Fruit fly (Drosophila melanogaster) whole organism, embryonic: Measurements from ENCODE around the gene Ns1.

Source experiments
- Atf6 ChIP-seq: fragments of 200-800 bp; sonication (Bioruptor generic); IDR thresholded peaks from 2 replicates; pipeline ENCODE4 v1.3.6; 2022; ENCODE audit warnings: missing biosample characterization, missing genetic modification characterization
- CG14667 ChIP-seq: fragments of 200-800 bp; sonication (Bioruptor generic); IDR thresholded peaks from 2 replicates; pipeline ENCODE4 v1.3.6; 2022; ENCODE audit warnings: missing biosample characterization, missing genetic modification characterization
- CG16815 ChIP-seq: fragments of 200-800 bp; sonication (Bioruptor generic); optimal IDR thresholded peaks from 3 replicates; lab custom pipeline; 2017; ENCODE audit warnings: missing biosample characterization, mild to moderate bottlenecking, missing genetic modification characterization
- CG17328 ChIP-seq: fragments of 200-800 bp; sonication (Bioruptor generic); IDR thresholded peaks from 2 replicates; pipeline ENCODE4 v1.3.6; 2022; ENCODE audit warnings: missing biosample characterization, missing genetic modification characterization
- CG17361 ChIP-seq: fragments of 200-800 bp; sonication (Bioruptor generic); IDR thresholded peaks from 3 replicates; pipeline ENCODE4 v1.3.6; 2022; ENCODE audit warnings: missing biosample characterization, missing genetic modification characterization
- CG18476 ChIP-seq: fragments of 200-800 bp; sonication (Bioruptor generic); optimal IDR thresholded peaks from 2 replicates; lab custom pipeline; 2016; ENCODE audit warnings: missing biosample characterization, mild to moderate bottlenecking, missing genetic modification characterization
- CG18599 ChIP-seq: fragments of 200-800 bp; sonication (Bioruptor generic); optimal IDR thresholded peaks from 3 replicates; lab custom pipeline; 2017; ENCODE audit warnings: missing biosample characterization, missing genetic modification characterization, mild to moderate bottlenecking, moderate library complexity, missing genetic modification reagents
- CG2199 ChIP-seq: fragments of 200-800 bp; sonication (Bioruptor generic); IDR thresholded peaks from 3 replicates; pipeline ENCODE4 v1.3.6; 2022; ENCODE audit warnings: missing biosample characterization, missing genetic modification characterization
- CG2678 ChIP-seq: fragments of 200-800 bp; sonication (Bioruptor generic); optimal IDR thresholded peaks from 3 replicates; lab custom pipeline; 2019; ENCODE audit warnings: missing biosample characterization, mild to moderate bottlenecking, missing genetic modification characterization, moderate library complexity
- CG2889 ChIP-seq: fragments of 200-800 bp; sonication (Bioruptor generic); IDR thresholded peaks from 3 replicates; pipeline ENCODE4 v1.3.6; 2022; ENCODE audit warnings: missing biosample characterization, missing genetic modification characterization
- CG31388 ChIP-seq: fragments of 200-800 bp; sonication (Bioruptor generic); optimal IDR thresholded peaks from 2 replicates; lab custom pipeline; 2016; ENCODE audit warnings: missing biosample characterization, missing genetic modification characterization
- CG3838 ChIP-seq: fragments of 200-800 bp; sonication (Bioruptor generic); optimal IDR thresholded peaks from 3 replicates; lab custom pipeline; 2016; ENCODE audit warnings: missing biosample characterization, missing genetic modification characterization
- CG4617 ChIP-seq: fragments of 200-800 bp; sonication (Bioruptor generic); optimal IDR thresholded peaks from 3 replicates; lab custom pipeline; 2016; ENCODE audit warnings: missing biosample characterization, missing genetic modification characterization, borderline replicate concordance
- CG7786 ChIP-seq: fragments of 200-800 bp; sonication (Bioruptor generic); optimal IDR thresholded peaks from 2 replicates; lab custom pipeline; 2016; ENCODE audit warnings: missing biosample characterization, missing genetic modification characterization
- CG8359 ChIP-seq: fragments of 200-800 bp; sonication (Bioruptor generic); optimal IDR thresholded peaks from 2 replicates; lab custom pipeline; 2017; ENCODE audit warnings: missing biosample characterization, mild to moderate bottlenecking, missing genetic modification characterization, borderline replicate concordance
- D ChIP-seq, 2 experiments: fragments of 200-800 bp in 1 of 2; fragments of >200 bp in 1 of 2; sonication (Bioruptor generic) in 1 of 2; optimal IDR thresholded peaks; 2 replicates in 1 of 2; 3 replicates in 1 of 2; lab custom pipeline; 2017; ENCODE audit warnings: mild to moderate bottlenecking in 1 of 2, missing biosample characterization in 1 of 2, missing genetic modification characterization in 1 of 2, missing genetic modification reagents in 1 of 2
- Dll ChIP-seq: fragments of 200-800 bp; sonication (Bioruptor generic); IDR thresholded peaks from 4 replicates; pipeline ENCODE4 v1.3.6; 2022; ENCODE audit warnings: missing biosample characterization, missing genetic modification characterization; ENCODE audit not compliant: partially characterized antibody
- Doc3 ChIP-seq: fragments of 200-800 bp; sonication (Bioruptor generic); IDR thresholded peaks from 3 replicates; pipeline ENCODE4 v1.3.6; 2022; ENCODE audit warnings: missing biosample characterization, missing genetic modification characterization; ENCODE audit not compliant: partially characterized antibody
- Dp ChIP-seq: fragments of 200-800 bp; sonication (Bioruptor generic); optimal IDR thresholded peaks from 2 replicates; lab custom pipeline; 2018; ENCODE audit warnings: missing biosample characterization, mild to moderate bottlenecking, missing genetic modification characterization, moderate library complexity
- Dref ChIP-seq: fragments of 200-800 bp; sonication (Bioruptor generic); IDR thresholded peaks from 2 replicates; pipeline ENCODE4 v1.3.6; 2022; ENCODE audit warnings: missing biosample characterization, missing genetic modification characterization
- ERR ChIP-seq: fragments of 200-800 bp; sonication (Bioruptor generic); optimal IDR thresholded peaks from 2 replicates; lab custom pipeline; 2016; ENCODE audit warnings: missing biosample characterization, missing genetic modification characterization
- Fer2 ChIP-seq: fragments of 200-800 bp; sonication (Bioruptor generic); optimal IDR thresholded peaks from 2 replicates; lab custom pipeline; 2018; ENCODE audit warnings: missing biosample characterization, mild to moderate bottlenecking, missing genetic modification characterization, moderate library complexity
- HLH4C ChIP-seq: fragments of 200-800 bp; sonication (Bioruptor generic); IDR thresholded peaks from 3 replicates; pipeline ENCODE4 v1.3.6; 2022; ENCODE audit warnings: missing biosample characterization, missing genetic modification characterization; ENCODE audit not compliant: partially characterized antibody
- Hand ChIP-seq: fragments of 200-800 bp; sonication (Bioruptor generic); optimal IDR thresholded peaks from 2 replicates; lab custom pipeline; 2017; ENCODE audit warnings: mild to moderate bottlenecking, missing biosample characterization, missing genetic modification reagents, missing genetic modification characterization
- Hey ChIP-seq: fragments of 200-800 bp; sonication (Bioruptor generic); optimal IDR thresholded peaks from 3 replicates; lab custom pipeline; 2018; ENCODE audit warnings: missing biosample characterization, mild to moderate bottlenecking, missing genetic modification characterization
- Hmr ChIP-seq: fragments of 200-800 bp; sonication (Bioruptor generic); optimal IDR thresholded peaks from 3 replicates; lab custom pipeline; 2017; ENCODE audit warnings: mild to moderate bottlenecking, missing biosample characterization, missing genetic modification reagents, missing genetic modification characterization
- Hr3 ChIP-seq: fragments of 200-800 bp; sonication (Bioruptor generic); optimal IDR thresholded peaks from 3 replicates; lab custom pipeline; 2016; ENCODE audit warnings: missing biosample characterization, missing genetic modification characterization
- MBD-R2 ChIP-seq: fragments of 200-800 bp; sonication (Bioruptor generic); IDR thresholded peaks from 2 replicates; pipeline ENCODE4 v1.3.6; 2022; ENCODE audit warnings: missing biosample characterization, missing genetic modification characterization
- MESR4 ChIP-seq: fragments of 200-800 bp; sonication (Bioruptor generic); optimal IDR thresholded peaks from 2 replicates; lab custom pipeline; 2018; ENCODE audit warnings: missing biosample characterization, mild to moderate bottlenecking, missing genetic modification characterization, moderate library complexity
- MTF-1 ChIP-seq: fragments of 200-800 bp; sonication (Bioruptor generic); optimal IDR thresholded peaks from 2 replicates; lab custom pipeline; 2018; ENCODE audit warnings: missing biosample characterization, mild to moderate bottlenecking, missing genetic modification characterization, borderline replicate concordance
- Med ChIP-seq: fragments of 200-800 bp; sonication (Bioruptor generic); peaks from one replicate; lab custom pipeline; 2016; ENCODE audit warnings: missing biosample characterization, missing genetic modification characterization, mild to moderate bottlenecking, inconsistent platforms, moderate library complexity
- Mes4 ChIP-seq: fragments of 200-800 bp; sonication (Bioruptor generic); optimal IDR thresholded peaks from 2 replicates; lab custom pipeline; 2016; ENCODE audit warnings: missing biosample characterization, missing genetic modification characterization
- Mrtf ChIP-seq: fragments of 200-800 bp; sonication (Bioruptor generic); IDR thresholded peaks from 3 replicates; pipeline ENCODE4 v1.3.6; 2022; ENCODE audit warnings: missing biosample characterization, missing genetic modification characterization
- NK7.1 ChIP-seq: fragments of 200-800 bp; sonication (Bioruptor generic); optimal IDR thresholded peaks from 3 replicates; lab custom pipeline; 2016; ENCODE audit warnings: missing biosample characterization, missing genetic modification characterization
- Nf-YA ChIP-seq: fragments of 200-800 bp; sonication (Bioruptor generic); IDR thresholded peaks from 2 replicates; pipeline ENCODE4 v1.3.6; 2022; ENCODE audit warnings: missing biosample characterization, missing genetic modification characterization
- eyg ChIP-seq: fragments of 200-800 bp; sonication (Bioruptor generic); optimal IDR thresholded peaks from 3 replicates; lab custom pipeline; 2016; ENCODE audit warnings: missing biosample characterization, missing genetic modification characterization
- ftz-f1 ChIP-seq: fragments of 200-800 bp; sonication (Bioruptor generic); optimal IDR thresholded peaks from 2 replicates; lab custom pipeline; 2016; ENCODE audit warnings: missing biosample characterization, missing genetic modification characterization
- insv ChIP-seq, 2 experiments: fragments of 200-800 bp; sonication (Bioruptor generic); optimal IDR thresholded peaks; 3 replicates each; lab custom pipeline; 2016 to 2018; ENCODE audit warnings: missing biosample characterization in 2 of 2, missing genetic modification characterization in 2 of 2
- lola ChIP-seq, 3 experiments: fragments of >200 bp in 2 of 3; fragments of 200-800 bp in 1 of 3; sonication (Bioruptor generic) in 1 of 3; optimal IDR thresholded peaks; 2 replicates each; lab custom pipeline; 2017 to 2019; ENCODE audit warnings: missing biosample characterization in 3 of 3, missing genetic modification characterization in 3 of 3, mild to moderate bottlenecking in 1 of 3, moderate library complexity in 1 of 3
- nau ChIP-seq: fragments of 200-800 bp; sonication (Bioruptor generic); optimal IDR thresholded peaks from 3 replicates; lab custom pipeline; 2017; ENCODE audit warnings: missing biosample characterization, mild to moderate bottlenecking, missing genetic modification characterization, missing genetic modification reagents
- pan ChIP-seq, 4 experiments: fragments of >200 bp in 3 of 4; fragments of 200-800 bp in 1 of 4; sonication (Bioruptor generic) in 1 of 4; optimal IDR thresholded peaks in 3 of 4; IDR thresholded peaks in 1 of 4; 2 replicates each; pipeline versions ENCODE4 v1.3.6 to Lab custom; 2017 to 2022; ENCODE audit warnings: missing biosample characterization in 2 of 4, missing genetic modification characterization in 2 of 4, mixed read lengths in 1 of 4
- seq ChIP-seq: fragments of 200-800 bp; sonication (Bioruptor generic); IDR thresholded peaks from 2 replicates; pipeline ENCODE4 v1.3.6; 2022; ENCODE audit warnings: missing biosample characterization, missing genetic modification characterization
- slbo ChIP-seq: fragments of 200-800 bp; sonication (Bioruptor generic); IDR thresholded peaks from 2 replicates; pipeline ENCODE4 v1.3.6; 2022; ENCODE audit warnings: missing biosample characterization, missing genetic modification characterization
- sna ChIP-seq: fragments of 200-800 bp; sonication (Bioruptor generic); IDR thresholded peaks from 2 replicates; pipeline ENCODE4 v1.3.6; 2022; ENCODE audit warnings: missing biosample characterization, missing genetic modification characterization; ENCODE audit not compliant: partially characterized antibody
- tgo ChIP-seq: fragments of 200-800 bp; sonication (Bioruptor generic); IDR thresholded peaks from 3 replicates; pipeline ENCODE4 v1.3.6; 2022; ENCODE audit warnings: missing biosample characterization, missing genetic modification characterization

Ns1 gene

DNA sequence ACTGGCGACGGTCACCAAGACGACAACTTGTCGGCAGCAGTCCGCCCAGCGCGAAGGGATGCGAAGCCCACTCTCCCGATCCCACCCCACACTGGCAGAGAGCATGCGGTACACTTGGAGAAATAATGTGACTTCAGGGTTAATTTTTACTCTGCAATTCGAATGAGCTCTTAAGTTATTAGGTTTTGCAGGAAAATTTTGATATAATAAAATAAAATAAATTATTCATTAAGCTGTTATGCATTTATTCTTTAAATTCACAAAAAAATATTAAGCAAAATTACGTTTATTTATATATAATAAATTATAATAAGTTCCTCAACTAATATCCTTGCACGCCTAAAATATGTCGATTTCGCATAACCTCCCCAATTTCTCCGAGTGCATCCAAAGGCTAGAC, 23.6 kb downstream of the Ns1 start (continued):
- TF ChIP-seq pan (optimal IDR thresholded peaks at IDR 0.05; lab: Kevin White, UChicago), result no peak
- TF ChIP-seq pan (GFP tag; optimal IDR thresholded peaks at IDR 0.05 in 1 of 2, IDR thresholded peaks at IDR 0.05 in 1 of 2), result no peak
- peak; percentile 13; the same call in 1 of the 3 replicates for TF ChIP-seq CG2889 (GFP tag; lab: Robert Waterston, UW)
- no peak for TF ChIP-seq CG2199 (GFP tag; lab: Robert Waterston, UW)
- peak; percentile 63 for TF ChIP-seq CG17361 (GFP tag; lab: Robert Waterston, UW)
- TF ChIP-seq lola (GFP tag; optimal IDR thresholded peaks at IDR 0.05; lab: Kevin White, UChicago), result peak in 1 of 3 experiments; percentile 41
- TF ChIP-seq, all 482 proteins: peak for 74

DNA sequence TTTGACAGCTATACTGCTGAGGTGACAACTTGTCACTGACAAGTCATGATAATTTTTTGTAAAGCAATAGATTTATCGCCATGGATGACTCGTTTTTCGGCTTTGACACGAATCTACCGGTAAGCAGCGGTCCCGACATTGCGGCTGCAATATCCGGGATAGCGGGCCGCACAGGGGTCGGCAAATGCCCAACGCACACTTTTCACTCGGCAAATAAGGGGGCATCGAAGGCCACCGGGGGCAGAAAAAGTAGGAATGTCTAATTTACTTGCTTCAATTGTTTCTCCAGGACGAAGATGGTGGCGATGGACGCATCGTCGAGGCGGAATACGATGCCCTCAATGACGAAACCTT, 28.9 kb downstream of the Ns1 start:
- TF ChIP-seq CG3838 (GFP tag; lab: Kevin White, UChicago), result no peak
- peak; percentile 51; the same call in 1 of the 2 replicates for TF ChIP-seq sna (GFP tag; lab: Robert Waterston, UW)
- TF ChIP-seq Hr3, result no peak
- TF ChIP-seq Hey (tag; lab: Kevin White, UChicago), result peak; percentile 60
- no peak for TF ChIP-seq eyg
- 0 out of 3 replicates have a peak, but pooled peaks have one; percentile 5 for TF ChIP-seq Doc3 (GFP tag; lab: Robert Waterston, UW)
- peak; percentile 44 for TF ChIP-seq Med (GFP tag; lab: Kevin White, UChicago)
- peak; percentile 96 for TF ChIP-seq MESR4
- TF ChIP-seq ftz-f1 (GFP tag; lab: Kevin White, UChicago), result peak; percentile 76
- peak; percentile 63; the same call in 2 of the 4 replicates for TF ChIP-seq Dll (GFP tag; lab: Robert Waterston, UW)
- peak; percentile 1 for TF ChIP-seq D (optimal IDR thresholded peaks at IDR 0.05; lab: Kevin White, UChicago)
- TF ChIP-seq D (GFP tag; optimal IDR thresholded peaks at IDR 0.05; lab: Kevin White, UChicago), result no peak
- no peak for TF ChIP-seq CG18476
- peak; percentile 61 for TF ChIP-seq CG4617 (GFP tag; lab: Kevin White, UChicago)
- TF ChIP-seq MBD-R2 (GFP tag; lab: Robert Waterston, UW), result peak; percentile 71
- 0 out of 2 replicates have a peak, but pooled peaks have one; percentile 25 for TF ChIP-seq Atf6 (GFP tag; lab: Robert Waterston, UW)
- 0 out of 2 replicates have a peak, but pooled peaks have one; percentile 16 for TF ChIP-seq CG17328 (GFP tag; lab: Robert Waterston, UW)

DNA sequence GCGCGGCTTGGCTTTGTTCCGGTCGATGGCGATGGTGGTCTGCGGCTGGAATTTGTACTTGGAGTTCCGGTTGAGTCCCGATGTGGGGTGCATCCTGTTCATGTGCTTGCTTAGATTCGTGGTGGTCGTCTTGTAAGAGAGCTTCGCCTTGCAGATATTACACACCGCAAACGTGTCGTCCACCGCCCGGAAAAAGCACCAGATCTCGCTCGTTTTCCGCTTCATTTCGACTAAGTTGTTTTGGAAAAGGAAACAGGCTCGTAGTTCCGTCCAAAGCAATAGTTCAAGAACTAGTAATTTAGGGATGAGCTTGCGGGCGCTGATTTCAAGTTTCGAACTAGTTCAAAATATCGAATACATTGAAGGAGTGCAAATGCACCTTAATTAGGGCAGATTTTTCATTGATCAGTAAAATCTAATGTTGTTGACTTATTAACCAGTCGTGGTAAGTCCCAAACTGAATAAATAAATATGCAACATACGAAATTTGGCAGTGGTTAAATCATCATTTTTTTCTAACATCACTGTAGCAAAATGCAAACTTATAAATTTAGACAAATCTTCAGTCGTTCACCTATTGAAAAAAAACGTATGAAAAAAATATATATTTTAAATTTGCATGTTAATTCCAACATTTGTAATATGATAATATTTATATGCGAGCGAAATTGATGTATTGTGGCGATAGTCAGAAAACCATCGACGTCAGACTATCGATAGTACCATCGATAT, 29.5 kb downstream of the Ns1 start, which contains the start of the genes bdwf and Patr-1:
bdwf (minus strand) TSS at position 299 of the 732 bp plus-strand sequence.
Patr-1 (plus strand) TSS at position 727 of the 732 bp plus-strand sequence.
- TF ChIP-seq Dref (GFP tag; lab: Robert Waterston, UW), result peak; percentile 87
- TF ChIP-seq CG18599 (GFP tag; lab: Kevin White, UChicago), result no peak
- TF ChIP-seq CG31388 (GFP tag; lab: Kevin White, UChicago), result no peak
- TF ChIP-seq Nf-YA, result no peak
- TF ChIP-seq insv (GFP tag; optimal IDR thresholded peaks at IDR 0.05; lab: Kevin White, UChicago), result no peak
- TF ChIP-seq ERR (GFP tag; lab: Kevin White, UChicago), result no peak
- no peak for TF ChIP-seq CG14667 (GFP tag; lab: Robert Waterston, UW)
- no peak for TF ChIP-seq Hmr (GFP tag; lab: Kevin White, UChicago)
- TF ChIP-seq nau, result no peak
- no peak for TF ChIP-seq CG8359 (GFP tag; lab: Kevin White, UChicago)
- no peak for TF ChIP-seq tgo (GFP tag; lab: Robert Waterston, UW)
- TF ChIP-seq HLH4C (GFP tag; lab: Robert Waterston, UW), result peak; percentile 91
- TF ChIP-seq Hand, result no peak
- no peak for TF ChIP-seq NK7.1 (GFP tag; lab: Kevin White, UChicago)
- TF ChIP-seq CG2678 (tag; lab: Kevin White, UChicago), result no peak
- peak; percentile 29 for TF ChIP-seq Dp (GFP tag; lab: Kevin White, UChicago)
- TF ChIP-seq MTF-1 (GFP tag; lab: Kevin White, UChicago), result no peak
- TF ChIP-seq seq (GFP tag; lab: Robert Waterston, UW), result no peak
- no peak for TF ChIP-seq Mes4 (GFP tag; lab: Kevin White, UChicago)
- no peak for TF ChIP-seq CG16815
- TF ChIP-seq slbo, result no peak; the same call in 1 of the 2 replicates
- peak; percentile 73 for TF ChIP-seq Med (GFP tag; lab: Kevin White, UChicago)
- TF ChIP-seq Mrtf (GFP tag; lab: Robert Waterston, UW), result no peak
- no peak for TF ChIP-seq Fer2 (tag; lab: Kevin White, UChicago)
- no peak for TF ChIP-seq CG7786
